Worm (Caenorhabditis elegans) whole organism, L3 larva: Measurements from ENCODE around the gene str-243.

Experiments used
- aly-2 ChIP-seq: fragments of 150-350 bp; optimal IDR thresholded peaks from 2 replicates; lab custom pipeline; 2014; ENCODE audit warnings: missing biosample characterization, missing genetic modification characterization
- ama-1 ChIP-seq: fragments of 150-350 bp; optimal IDR thresholded peaks from 2 replicates; lab custom pipeline; 2018
- egl-27 ChIP-seq: sonication (generic microtip); optimal IDR thresholded peaks from 4 replicates; lab custom pipeline; 2017; ENCODE audit warnings: missing biosample characterization, missing genetic modification reagents, missing genetic modification characterization
- elt-2 ChIP-seq: sonication (generic microtip); optimal IDR thresholded peaks from 2 replicates; lab custom pipeline; 2016; ENCODE audit warnings: missing genetic modification reagents, mild to moderate bottlenecking, missing genetic modification characterization, missing compliant biosample characterization
- fkh-2 ChIP-seq: fragments of 150-350 bp; optimal IDR thresholded peaks from 2 replicates; lab custom pipeline; 2014; ENCODE audit warnings: missing biosample characterization, missing genetic modification reagents, missing genetic modification characterization
- lin-15B ChIP-seq: fragments of 150-350 bp; optimal IDR thresholded peaks from 2 replicates; lab custom pipeline; 2014; ENCODE audit warnings: missing biosample characterization, missing genetic modification characterization
- lin-39 ChIP-seq: fragments of 150-350 bp; optimal IDR thresholded peaks from 2 replicates; lab custom pipeline; 2018; ENCODE audit warnings: missing biosample characterization, missing genetic modification reagents, missing genetic modification characterization
- nhr-23 ChIP-seq: fragments of 150-350 bp; optimal IDR thresholded peaks from 2 replicates; lab custom pipeline; 2014; ENCODE audit warnings: missing biosample characterization, missing genetic modification reagents, missing genetic modification characterization
- pha-4 ChIP-seq: fragments of 150-350 bp; optimal IDR thresholded peaks from 2 replicates; lab custom pipeline; 2014; ENCODE audit warnings: missing biosample characterization, missing genetic modification reagents, missing genetic modification characterization
- skn-1 ChIP-seq: fragments of 150-350 bp; optimal IDR thresholded peaks from 2 replicates; lab custom pipeline; 2014; ENCODE audit warnings: missing biosample characterization, missing genetic modification characterization
- unc-39 ChIP-seq: sonication (generic microtip); optimal IDR thresholded peaks from 4 replicates; lab custom pipeline; 2017; ENCODE audit warnings: missing biosample characterization, missing genetic modification characterization
- unc-62 ChIP-seq: fragments of 150-350 bp; sonication (generic microtip); optimal IDR thresholded peaks from 4 replicates; lab custom pipeline; 2014; ENCODE audit warnings: missing biosample characterization, missing genetic modification reagents, missing genetic modification characterization

ce11 chrV:1536979-1537378, 14.4 kb downstream of the str-243 start, which contains the start of gene K02H11.9:
- no peak for TF ChIP-seq fkh-2
- no peak for TF ChIP-seq skn-1 (tag; lab: Kevin White, UChicago)
- TF ChIP-seq lin-15B (tag; lab: Kevin White, UChicago), result no peak
- TF ChIP-seq ama-1, result no peak
- TF ChIP-seq pha-4 (tag; lab: Kevin White, UChicago), result no peak
- TF ChIP-seq nhr-23, result no peak
- TF ChIP-seq aly-2, result no peak
- no peak for TF ChIP-seq elt-2 (tag; lab: Kevin White, UChicago)
- TF ChIP-seq unc-39 (tag; lab: Kevin White, UChicago), result no peak
- TF ChIP-seq lin-39 (tag; lab: Kevin White, UChicago), result no peak
- no peak for TF ChIP-seq egl-27 (tag; lab: Kevin White, UChicago)
- TF ChIP-seq unc-62 (GFP tag; lab: Kevin White, UChicago), result no peak
